Worm (Caenorhabditis elegans) whole organism, midembryonic: ENCODE data around the gene R02F2.8.

Experiments used
- cog-1 ChIP-seq: sonication (generic microtip); optimal IDR thresholded peaks from 2 replicates; lab custom pipeline; 2016; ENCODE audit warnings: missing genetic modification characterization, missing compliant biosample characterization
- ref-1 ChIP-seq: fragments of 200-800 bp; sonication (Bioruptor generic); conservative IDR thresholded peaks from 2 replicates; pipeline ENCODE4 v1.3.6; 2022; ENCODE audit warnings: missing genetic modification reagents, missing genetic modification characterization, missing compliant biosample characterization

DNA sequence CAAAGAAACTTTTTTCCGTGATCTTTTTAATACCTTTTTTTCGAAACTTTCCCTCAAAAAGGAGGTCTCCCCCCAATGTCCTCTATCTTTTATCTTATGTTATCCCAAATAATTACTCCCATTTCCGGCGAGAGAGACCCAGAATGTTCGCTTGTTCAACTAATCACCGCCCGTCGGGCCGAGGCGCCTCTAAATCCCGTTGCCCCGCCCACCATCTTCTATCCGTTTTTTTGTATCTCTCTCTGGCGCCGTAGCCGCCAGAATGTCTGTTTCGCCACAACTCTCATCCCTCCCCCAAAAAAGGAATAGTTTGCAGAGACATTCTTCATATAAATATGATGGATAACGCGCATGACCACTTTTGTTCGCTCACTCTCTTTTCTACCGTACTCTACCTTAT lies 22.4 kb downstream of the R02F2.8 start:
- TF ChIP-seq ref-1 = no peak
- TF ChIP-seq cog-1 (tag; lab: Kevin White, UChicago) = no peak
